Fruit fly (Drosophila melanogaster) Kc167 (cell line): Measurements from ENCODE around the gene awd.

Experiments used
- Sin3A ChIP-seq: fragments of >200 bp; optimal IDR thresholded peaks from 2 replicates; lab custom pipeline; 2018; ENCODE audit warnings: missing external identifiers
- h ChIP-seq: fragments of >200 bp; optimal IDR thresholded peaks from 3 replicates; lab custom pipeline; 2018; ENCODE audit warnings: missing external identifiers
- insv ChIP-seq: fragments of >200 bp; optimal IDR thresholded peaks from 3 replicates; lab custom pipeline; 2018; ENCODE audit warnings: missing external identifiers
- ttk ChIP-seq: sonication (Bioruptor generic); optimal IDR thresholded peaks from 2 replicates; lab custom pipeline; 2017; ENCODE audit warnings: missing external identifiers

DNA sequence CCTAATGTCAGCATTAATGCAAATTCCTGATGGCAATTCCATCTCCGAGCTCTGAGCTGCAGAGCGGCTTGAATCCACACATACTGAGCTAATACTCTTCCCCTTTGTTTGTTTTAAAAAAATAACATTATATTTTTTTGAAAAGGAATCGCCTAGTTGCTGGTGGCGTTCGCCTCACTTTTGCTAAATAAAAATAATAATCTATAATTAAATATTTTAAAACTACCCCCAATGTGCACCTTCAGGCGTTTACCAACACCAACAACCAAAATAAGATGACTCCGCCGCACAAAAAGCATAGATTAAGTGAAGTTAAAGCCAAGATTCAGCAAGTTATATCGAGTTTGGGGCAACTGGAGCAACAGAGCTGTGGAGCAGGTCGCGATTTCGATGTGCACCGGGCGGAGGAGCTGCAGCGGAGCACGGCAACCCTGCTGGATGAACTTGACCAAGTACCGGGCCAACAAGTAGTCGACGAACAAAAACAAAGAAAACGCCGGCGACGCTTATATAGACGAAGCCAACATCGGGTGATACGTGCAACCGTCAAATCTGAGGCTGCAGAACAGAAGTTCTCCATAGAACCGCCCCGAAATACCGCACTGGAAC, 1.7 kb downstream of the awd start, which contains the start of gene CG1896:
- TF ChIP-seq Sin3A (no peak), ttk (lab: Kevin White, UChicago) (no peak), insv (lab: Kevin White, UChicago) (no peak), h (lab: Kevin White, UChicago) (no peak)
